Worm (Caenorhabditis elegans) whole organism, L1 larva: ENCODE data around the gene cima-1.

Source experiments
- C04F5.9 ChIP-seq: sonication (generic microtip); optimal IDR thresholded peaks from 2 replicates; lab custom pipeline; 2016; ENCODE audit warnings: missing genetic modification characterization, missing compliant biosample characterization
- Y116A8C.19 ChIP-seq: sonication (generic microtip); optimal IDR thresholded peaks from 2 replicates; lab custom pipeline; 2016; ENCODE audit warnings: missing compliant biosample characterization, missing genetic modification characterization, borderline replicate concordance
- ama-1 ChIP-seq: fragments of 150-350 bp; optimal IDR thresholded peaks from 2 replicates; lab custom pipeline; 2014
- ceh-82 ChIP-seq, 3 experiments: fragments of 150-350 bp in 1 of 3; sonication (generic microtip) in 2 of 3; optimal IDR thresholded peaks; 2 replicates each; lab custom pipeline; 2014 to 2017; ENCODE audit warnings: missing biosample characterization in 3 of 3, missing genetic modification characterization in 3 of 3
- ceh-90 ChIP-seq: sonication (generic microtip); optimal IDR thresholded peaks from 2 replicates; lab custom pipeline; 2016; ENCODE audit warnings: missing genetic modification characterization, missing compliant biosample characterization
- dpl-1 ChIP-seq, 3 experiments: fragments of 150-350 bp in 2 of 3; sonication (generic microtip) in 1 of 3; optimal IDR thresholded peaks; 2 replicates each; lab custom pipeline; 2014 to 2017; ENCODE audit warnings: missing biosample characterization in 3 of 3, missing genetic modification characterization in 3 of 3, missing genetic modification reagents in 3 of 3
- dsc-1 ChIP-seq: sonication (generic microtip); optimal IDR thresholded peaks from 2 replicates; lab custom pipeline; 2016; ENCODE audit warnings: mild to moderate bottlenecking, missing genetic modification characterization, missing compliant biosample characterization
- egl-13 ChIP-seq: sonication (generic microtip); optimal IDR thresholded peaks from 2 replicates; lab custom pipeline; 2016; ENCODE audit warnings: missing genotype, missing genetic modification reagents, missing genetic modification characterization, missing compliant biosample characterization
- egl-27 ChIP-seq, 2 experiments: fragments of 150-350 bp in 1 of 2; sonication (generic microtip); optimal IDR thresholded peaks; 3 replicates each; lab custom pipeline; 2017 to 2018; ENCODE audit warnings: missing biosample characterization in 2 of 2, missing genetic modification characterization in 2 of 2, missing genetic modification reagents in 2 of 2
- elt-3 ChIP-seq, 6 experiments: fragments of 150-350 bp in 1 of 6; sonication (generic microtip); optimal IDR thresholded peaks; 2 replicates each; lab custom pipeline; 2017 to 2018; ENCODE audit warnings: missing biosample characterization in 6 of 6, missing genetic modification characterization in 6 of 6, inconsistent platforms in 1 of 6
- ets-5 ChIP-seq: fragments of 200-800 bp; sonication (Bioruptor generic); IDR thresholded peaks from 2 replicates; pipeline ENCODE4 v1.3.6; 2022; ENCODE audit warnings: missing genetic modification characterization, missing compliant biosample characterization
- fkh-4 ChIP-seq: sonication (generic microtip); optimal IDR thresholded peaks from 2 replicates; lab custom pipeline; 2016; ENCODE audit warnings: missing compliant biosample characterization, missing genetic modification characterization, borderline replicate concordance
- fkh-8 ChIP-seq: sonication (generic microtip); optimal IDR thresholded peaks from 2 replicates; lab custom pipeline; 2016; ENCODE audit warnings: mild to moderate bottlenecking, missing genetic modification characterization, missing compliant biosample characterization
- isw-1 ChIP-seq: fragments of 200-800 bp; sonication (Bioruptor generic); IDR thresholded peaks from 2 replicates; pipeline ENCODE4 v1.3.6; 2022; ENCODE audit warnings: missing genetic modification characterization, missing compliant biosample characterization
- lin-14 ChIP-seq: fragments of 200-800 bp; sonication (Bioruptor generic); optimal IDR thresholded peaks from 2 replicates; lab custom pipeline; 2018; ENCODE audit warnings: mild to moderate bottlenecking, missing genetic modification characterization, moderate library complexity, missing compliant biosample characterization
- lin-15B ChIP-seq: fragments of 150-350 bp; sonication (generic microtip); optimal IDR thresholded peaks from 3 replicates; lab custom pipeline; 2014; ENCODE audit warnings: missing biosample characterization, missing genetic modification characterization
- lir-3 ChIP-seq: sonication (generic microtip); optimal IDR thresholded peaks from 2 replicates; lab custom pipeline; 2016; ENCODE audit warnings: mild to moderate bottlenecking, missing genetic modification characterization, moderate library complexity, missing compliant biosample characterization; ENCODE audit not compliant: poor library complexity
- lsy-2 ChIP-seq, 2 experiments: fragments of 150-350 bp; optimal IDR thresholded peaks; 2 replicates each; lab custom pipeline; 2014; ENCODE audit warnings: missing biosample characterization in 2 of 2, missing genetic modification characterization in 2 of 2
- mdl-1 ChIP-seq, 2 experiments: fragments of 150-350 bp; optimal IDR thresholded peaks; 2 replicates each; lab custom pipeline; 2014 to 2017; ENCODE audit warnings: missing biosample characterization in 2 of 2, missing genetic modification characterization in 2 of 2, inconsistent platforms in 1 of 2
- nhr-11 ChIP-seq: fragments of 150-350 bp; optimal IDR thresholded peaks from 2 replicates; lab custom pipeline; 2014; ENCODE audit warnings: missing biosample characterization, missing genetic modification characterization
- nhr-12 ChIP-seq: sonication (generic microtip); optimal IDR thresholded peaks from 2 replicates; lab custom pipeline; 2017; ENCODE audit warnings: missing biosample characterization, missing genetic modification characterization
- nhr-19 ChIP-seq: fragments of 200-800 bp; sonication (Bioruptor generic); conservative IDR thresholded peaks from 2 replicates; pipeline ENCODE4 v1.3.6; 2022; ENCODE audit warnings: missing genetic modification characterization, missing compliant biosample characterization
- nhr-71 ChIP-seq: sonication (generic microtip); optimal IDR thresholded peaks from 2 replicates; lab custom pipeline; 2016; ENCODE audit warnings: mild to moderate bottlenecking, missing genetic modification characterization, moderate library complexity, missing compliant biosample characterization
- nhr-84 ChIP-seq: sonication (generic microtip); optimal IDR thresholded peaks from 2 replicates; lab custom pipeline; 2017; ENCODE audit warnings: missing biosample characterization, missing genetic modification characterization
- rnt-1 ChIP-seq: sonication (generic microtip); optimal IDR thresholded peaks from 2 replicates; lab custom pipeline; 2016; ENCODE audit warnings: mild to moderate bottlenecking, missing genetic modification characterization, moderate library complexity, missing compliant biosample characterization
- skn-1 ChIP-seq: fragments of 150-350 bp; optimal IDR thresholded peaks from 2 replicates; lab custom pipeline; 2014; ENCODE audit warnings: missing biosample characterization, missing genetic modification characterization
- snu-23 ChIP-seq: sonication (generic microtip); optimal IDR thresholded peaks from 2 replicates; lab custom pipeline; 2016; ENCODE audit warnings: missing genetic modification characterization, missing compliant biosample characterization
- sup-37 ChIP-seq: fragments of 200-800 bp; sonication (Bioruptor generic); optimal IDR thresholded peaks from 2 replicates; lab custom pipeline; 2018; ENCODE audit warnings: mild to moderate bottlenecking, missing genetic modification characterization, missing compliant biosample characterization
- swsn-7 ChIP-seq: sonication (generic microtip); optimal IDR thresholded peaks from 2 replicates; lab custom pipeline; 2016; ENCODE audit warnings: missing genetic modification characterization, missing compliant biosample characterization
- tlp-1 ChIP-seq: fragments of 150-350 bp; optimal IDR thresholded peaks from 2 replicates; lab custom pipeline; 2014; ENCODE audit warnings: missing biosample characterization, missing genetic modification characterization
- unc-130 ChIP-seq: fragments of 150-350 bp; optimal IDR thresholded peaks from 2 replicates; lab custom pipeline; 2017; ENCODE audit warnings: missing biosample characterization, missing genetic modification characterization, inconsistent platforms
- unc-30 ChIP-seq: sonication (generic microtip); optimal IDR thresholded peaks from 2 replicates; lab custom pipeline; 2017; ENCODE audit warnings: missing biosample characterization, missing genetic modification characterization
- unc-62 ChIP-seq: fragments of 150-350 bp; optimal IDR thresholded peaks from 2 replicates; lab custom pipeline; 2014; ENCODE audit warnings: missing biosample characterization, missing genetic modification reagents, missing genetic modification characterization
- zip-4 ChIP-seq: fragments of 200-800 bp; sonication (Bioruptor generic); optimal IDR thresholded peaks from 2 replicates; lab custom pipeline; 2018; ENCODE audit warnings: mild to moderate bottlenecking, missing genetic modification characterization, moderate library complexity, missing compliant biosample characterization

The cima-1 gene

DNA sequence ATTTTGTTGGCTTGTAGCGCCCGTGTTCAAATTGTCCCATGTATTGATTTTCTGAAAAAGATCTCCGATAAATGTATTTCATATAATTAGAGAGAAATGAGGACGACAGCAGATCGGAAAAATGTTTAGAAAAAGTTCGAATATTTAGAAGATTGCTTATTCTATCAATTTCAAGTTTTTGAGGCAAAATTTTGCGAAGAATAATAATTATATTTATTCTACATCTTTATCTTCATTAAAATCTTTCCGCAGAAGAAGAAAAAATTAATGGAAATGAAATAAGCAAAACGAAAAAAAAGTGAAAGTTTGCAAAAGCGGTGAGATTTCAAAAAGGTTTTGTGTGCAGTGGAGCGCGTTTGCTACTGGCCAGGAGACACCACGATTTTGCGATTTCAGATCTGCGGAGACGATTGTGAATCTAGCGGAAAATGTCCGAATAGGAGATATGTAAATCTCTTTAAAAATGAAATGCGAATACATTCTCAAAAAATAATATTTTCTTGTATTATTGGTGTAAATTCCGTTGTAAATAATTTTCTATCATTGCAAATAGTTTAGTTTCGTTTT is 3.0 kb downstream of the cima-1 start, which contains the start of gene nrde-4 (continued):
- no peak for TF ChIP-seq sup-37 (GFP tag; lab: Kevin White, UChicago)
- peak; percentile 14 for TF ChIP-seq egl-13 (tag; lab: Kevin White, UChicago)

DNA sequence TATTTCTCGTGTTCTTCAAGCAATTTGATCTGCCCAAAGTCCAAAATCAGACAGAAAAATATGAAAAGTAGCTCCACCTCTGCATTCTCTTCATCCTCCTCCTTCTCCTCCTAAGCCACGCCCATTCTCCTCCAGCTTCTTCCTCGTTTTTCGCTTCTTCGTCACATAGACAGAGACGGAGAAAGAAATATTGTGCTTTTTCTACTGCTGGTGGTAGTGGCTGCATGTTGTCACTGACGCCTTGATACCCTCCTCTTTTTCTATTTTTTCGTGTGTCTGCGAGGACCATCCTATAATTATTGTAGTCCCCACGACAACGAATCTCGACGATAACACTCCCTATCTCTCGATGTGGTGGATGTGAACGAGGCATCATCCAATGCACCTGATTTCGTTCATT is 7.3 kb downstream of the cima-1 start, which contains the start of gene C08G9.1:
C08G9.1 (plus strand) TSS at position 175 of the 400 bp plus-strand sequence.
- TF ChIP-seq rnt-1 (tag; lab: Kevin White, UChicago) (peak; percentile 43), tlp-1 (tag; lab: Kevin White, UChicago) (no peak), ceh-82 (tag; optimal IDR thresholded peaks at IDR 0.05; lab: Kevin White, UChicago) (peak in 1 of 3 experiments; percentile 17), ets-5 (no peak), zip-4 (GFP tag; lab: Kevin White, UChicago) (no peak), lin-15B (tag; lab: Kevin White, UChicago) (no peak), isw-1 (no peak), C04F5.9 (tag; lab: Kevin White, UChicago) (no peak), skn-1 (tag; lab: Kevin White, UChicago) (no peak), nhr-11 (tag; lab: Kevin White, UChicago) (no peak), nhr-12 (tag; lab: Kevin White, UChicago) (no peak), sup-37 (GFP tag; lab: Kevin White, UChicago) (no peak)

DNA sequence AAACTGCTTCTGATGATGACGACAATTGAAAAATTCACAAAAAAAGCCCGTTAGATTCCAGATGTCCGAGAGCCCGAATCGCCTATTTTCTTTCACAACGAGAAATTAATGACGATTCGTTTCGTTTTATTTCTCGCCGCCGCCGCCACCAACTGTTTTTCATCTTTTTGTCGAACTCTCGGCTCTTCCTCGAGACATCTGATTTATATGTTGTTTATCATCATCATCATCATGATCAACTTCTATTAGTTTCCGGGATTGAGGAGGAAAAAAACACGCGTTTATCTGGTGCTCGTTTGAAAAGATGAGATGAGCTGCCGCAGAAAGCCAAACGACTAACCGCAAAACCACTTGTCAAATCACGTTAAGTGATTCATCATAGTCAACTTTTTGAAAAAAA is 8.2 kb downstream of the cima-1 start:
- TF ChIP-seq unc-130 (tag; lab: Kevin White, UChicago), result peak; percentile 22
- TF ChIP-seq nhr-19 (GFP tag; lab: Robert Waterston, UW), result peak; percentile 21; the same call in 1 of the 2 replicates
- TF ChIP-seq swsn-7, result no peak
- peak; percentile 91 for TF ChIP-seq dsc-1 (tag; lab: Kevin White, UChicago)
- peak; percentile 56 for TF ChIP-seq nhr-71 (tag; lab: Kevin White, UChicago)
- no peak for TF ChIP-seq dpl-1 (GFP tag; optimal IDR thresholded peaks at IDR 0.05; lab: Kevin White, UChicago)
- no peak for TF ChIP-seq unc-62 (GFP tag; lab: Kevin White, UChicago)
- no peak for TF ChIP-seq ama-1
- peak; percentile 46 for TF ChIP-seq fkh-4 (tag; lab: Kevin White, UChicago)
- TF ChIP-seq snu-23 (GFP tag; lab: Kevin White, UChicago), result peak; percentile 11
- TF ChIP-seq rnt-1 (tag; lab: Kevin White, UChicago), result peak; percentile 80
- no peak for TF ChIP-seq Y116A8C.19 (tag; lab: Kevin White, UChicago)
- TF ChIP-seq lin-14, result peak; percentile 65
- TF ChIP-seq lsy-2 (tag; optimal IDR thresholded peaks at IDR 0.05; lab: Kevin White, UChicago), result peak in 1 of 2 experiments; percentile 13
- TF ChIP-seq lir-3 (tag; lab: Kevin White, UChicago), result no peak
- TF ChIP-seq egl-27 (tag; optimal IDR thresholded peaks at IDR 0.05; lab: Kevin White, UChicago), result no peak
- no peak for TF ChIP-seq unc-30 (tag; lab: Kevin White, UChicago)
- TF ChIP-seq ceh-90 (tag; lab: Kevin White, UChicago), result no peak
- TF ChIP-seq nhr-84 (tag; lab: Kevin White, UChicago), result no peak
- no peak for TF ChIP-seq fkh-8 (tag; lab: Kevin White, UChicago)
- TF ChIP-seq mdl-1 (tag; optimal IDR thresholded peaks at IDR 0.05; lab: Kevin White, UChicago), result no peak
- TF ChIP-seq, all 84 proteins: peak for 9

DNA sequence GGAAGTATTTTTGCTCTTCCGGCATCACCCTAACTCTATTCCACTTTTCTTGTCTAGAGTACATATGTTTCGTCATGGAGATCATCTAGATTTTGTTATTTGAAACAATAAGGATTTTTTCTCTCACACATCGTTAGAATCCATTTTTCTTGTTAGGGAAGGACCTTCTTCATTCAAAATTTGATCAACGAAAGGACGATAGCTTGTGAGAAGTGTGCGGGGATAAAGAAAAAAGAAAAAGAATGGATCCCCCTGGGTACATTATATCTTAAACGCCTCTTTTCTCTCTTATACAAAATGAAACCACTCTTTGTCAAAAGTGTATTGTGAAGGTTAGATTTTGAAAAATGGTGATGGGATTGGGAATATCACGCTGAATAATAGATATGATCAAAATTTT is 10.3 kb downstream of the cima-1 start:
- peak; percentile 45 for TF ChIP-seq lin-14
- TF ChIP-seq elt-3 (tag; optimal IDR thresholded peaks at IDR 0.05; lab: Kevin White, UChicago), result no peak
